Worm (Caenorhabditis elegans) whole organism, midembryonic: ENCODE results near the gene Y41D4B.1.

Source experiments
- flt-1 ChIP-seq: fragments of 200-800 bp; sonication (Bioruptor generic); IDR thresholded peaks from 2 replicates; pipeline ENCODE4 v1.3.6; 2022; ENCODE audit warnings: missing genetic modification characterization, missing compliant biosample characterization
- klf-2 ChIP-seq: fragments of 200-800 bp; sonication (Bioruptor generic); conservative IDR thresholded peaks from 2 replicates; pipeline ENCODE4 v1.3.6; 2022; ENCODE audit warnings: missing genetic modification reagents, missing genetic modification characterization, missing compliant biosample characterization
- med-1 ChIP-seq: sonication (generic microtip); optimal IDR thresholded peaks from 2 replicates; lab custom pipeline; 2017; ENCODE audit warnings: missing genetic modification characterization, mild to moderate bottlenecking, missing compliant biosample characterization, antibody characterized with exemption, missing genetic modification reagents; ENCODE audit not compliant: insufficient read depth
- ref-1 ChIP-seq: fragments of 200-800 bp; sonication (Bioruptor generic); conservative IDR thresholded peaks from 2 replicates; pipeline ENCODE4 v1.3.6; 2022; ENCODE audit warnings: missing genetic modification reagents, missing genetic modification characterization, missing compliant biosample characterization

DNA sequence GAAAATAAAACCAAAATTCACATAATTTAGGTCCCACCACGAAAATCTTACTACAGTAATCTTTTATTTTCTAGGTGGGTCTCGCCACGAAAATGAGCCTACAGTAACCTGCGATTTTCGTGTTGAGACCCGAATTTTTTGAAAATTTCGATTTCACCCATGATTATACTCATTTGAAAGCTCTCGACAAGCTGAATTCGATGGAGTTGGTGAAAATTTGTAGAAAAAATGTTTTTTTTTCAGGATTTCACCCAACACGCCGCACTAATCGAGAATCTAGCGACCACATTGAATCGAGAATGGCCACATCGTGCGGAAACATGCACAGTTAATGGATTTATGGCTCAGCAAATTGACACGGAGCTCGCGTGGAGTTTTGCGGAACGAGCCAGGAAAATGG is 9.6 kb upstream of the Y41D4B.1 start:
- no peak for TF ChIP-seq klf-2 (GFP tag; lab: Robert Waterston, UW)
- TF ChIP-seq med-1 (GFP tag; lab: Kevin White, UChicago) = no peak
- TF ChIP-seq flt-1 (GFP tag; lab: Robert Waterston, UW) = no peak
- no peak for TF ChIP-seq ref-1 (GFP tag; lab: Robert Waterston, UW)
